Fruit fly (Drosophila melanogaster) whole organism, pupa: ENCODE results near the gene CG12730.

Experiments
- CG10348 ChIP-seq: fragments of 200-800 bp; sonication (Bioruptor generic); IDR thresholded peaks from 2 replicates; pipeline ENCODE4 v1.3.6; 2022; ENCODE audit warnings: missing biosample characterization, missing genetic modification characterization
- CG12605 ChIP-seq: fragments of 200-800 bp; sonication (Bioruptor generic); IDR thresholded peaks from 2 replicates; pipeline ENCODE4 v1.3.6; 2022; ENCODE audit warnings: missing biosample characterization, missing genetic modification characterization
- CG13204 ChIP-seq: fragments of 200-800 bp; sonication (Bioruptor generic); optimal IDR thresholded peaks from 2 replicates; lab custom pipeline; 2018; ENCODE audit warnings: missing biosample characterization, mild to moderate bottlenecking, missing genetic modification characterization, moderate library complexity
- CG14655 ChIP-seq: fragments of 200-800 bp; sonication (Bioruptor generic); optimal IDR thresholded peaks from 3 replicates; lab custom pipeline; 2017; ENCODE audit warnings: mild to moderate bottlenecking, missing biosample characterization, missing genetic modification reagents, missing genetic modification characterization
- CG15710 ChIP-seq: fragments of 200-800 bp; sonication (Bioruptor generic); optimal IDR thresholded peaks from 2 replicates; lab custom pipeline; 2018; ENCODE audit warnings: missing biosample characterization, mild to moderate bottlenecking, missing genetic modification characterization, moderate library complexity
- CG17806 ChIP-seq: fragments of 200-800 bp; sonication (Bioruptor generic); optimal IDR thresholded peaks from 2 replicates; lab custom pipeline; 2018; ENCODE audit warnings: missing biosample characterization, mild to moderate bottlenecking, missing genetic modification characterization, moderate library complexity
- CG32121 ChIP-seq: fragments of 200-800 bp; sonication (Bioruptor generic); IDR thresholded peaks from 2 replicates; pipeline ENCODE4 v1.3.6; 2022; ENCODE audit warnings: missing biosample characterization, missing genetic modification characterization
- CG34367 ChIP-seq: fragments of 200-800 bp; sonication (Bioruptor generic); optimal IDR thresholded peaks from 2 replicates; lab custom pipeline; 2018; ENCODE audit warnings: missing biosample characterization, mild to moderate bottlenecking, missing genetic modification characterization
- CG4496 ChIP-seq: fragments of 200-800 bp; sonication (Bioruptor generic); IDR thresholded peaks from 3 replicates; pipeline ENCODE4 v1.3.6; 2022; ENCODE audit warnings: missing biosample characterization, missing genetic modification characterization
- CG8159 ChIP-seq: fragments of 200-800 bp; sonication (Bioruptor generic); optimal IDR thresholded peaks from 3 replicates; lab custom pipeline; 2018; ENCODE audit warnings: missing biosample characterization, mild to moderate bottlenecking, missing genetic modification characterization, moderate library complexity
- CG8301 ChIP-seq: fragments of 200-800 bp; sonication (Bioruptor generic); optimal IDR thresholded peaks from 2 replicates; lab custom pipeline; 2018; ENCODE audit warnings: missing biosample characterization, mild to moderate bottlenecking, missing genetic modification characterization
- CG9948 ChIP-seq: fragments of 200-800 bp; sonication (Bioruptor generic); optimal IDR thresholded peaks from 2 replicates; lab custom pipeline; 2018; ENCODE audit warnings: missing biosample characterization, mild to moderate bottlenecking, missing genetic modification characterization, moderate library complexity
- D1 ChIP-seq: fragments of 200-800 bp; sonication (Bioruptor generic); optimal IDR thresholded peaks from 2 replicates; lab custom pipeline; 2018; ENCODE audit warnings: missing biosample characterization, mild to moderate bottlenecking, missing genetic modification characterization, moderate library complexity
- EcR ChIP-seq: fragments of 200-800 bp; sonication (Bioruptor generic); optimal IDR thresholded peaks from 3 replicates; lab custom pipeline; 2019; ENCODE audit warnings: missing biosample characterization, missing genetic modification characterization, mild to moderate bottlenecking, moderate library complexity, missing genetic modification reagents
- Ets98B ChIP-seq: fragments of 200-800 bp; sonication (Bioruptor generic); IDR thresholded peaks from 2 replicates; pipeline ENCODE4 v1.3.6; 2022; ENCODE audit warnings: missing biosample characterization, missing genetic modification characterization
- Pif1A ChIP-seq: fragments of 200-800 bp; sonication (Bioruptor generic); optimal IDR thresholded peaks from 3 replicates; lab custom pipeline; 2016; ENCODE audit warnings: missing biosample characterization, missing genetic modification characterization
- Pif1B ChIP-seq: fragments of 200-800 bp; sonication (Bioruptor generic); optimal IDR thresholded peaks from 3 replicates; lab custom pipeline; 2016; ENCODE audit warnings: missing biosample characterization, missing genetic modification characterization
- Snoo ChIP-seq: fragments of 200-800 bp; sonication (Bioruptor generic); optimal IDR thresholded peaks from 3 replicates; lab custom pipeline; 2017; ENCODE audit warnings: missing biosample characterization, mild to moderate bottlenecking, missing genetic modification characterization, inconsistent platforms
- fd96Ca ChIP-seq: fragments of 200-800 bp; sonication (Bioruptor generic); IDR thresholded peaks from 3 replicates; pipeline ENCODE4 v1.3.6; 2022; ENCODE audit warnings: missing biosample characterization, missing genetic modification characterization
- gl ChIP-seq: fragments of 200-800 bp; sonication (Bioruptor generic); optimal IDR thresholded peaks from 2 replicates; lab custom pipeline; 2018; ENCODE audit warnings: missing biosample characterization, mild to moderate bottlenecking, missing genetic modification characterization
- rn ChIP-seq: fragments of 200-800 bp; sonication (Bioruptor generic); IDR thresholded peaks from 2 replicates; pipeline ENCODE4 v1.3.6; 2022; ENCODE audit warnings: missing biosample characterization, missing genetic modification characterization

The CG12730 gene

dm6 chrX:5524240-5524881 lies 8.0 kb downstream of the CG12730 start:
- no peak for TF ChIP-seq CG34367 (tag; lab: Kevin White, UChicago)
- no peak for TF ChIP-seq CG17806 (tag; lab: Kevin White, UChicago)
- no peak for TF ChIP-seq D1 (tag; lab: Kevin White, UChicago)
- TF ChIP-seq fd96Ca, result no peak
- no peak for TF ChIP-seq CG15710 (tag; lab: Kevin White, UChicago)
- no peak for TF ChIP-seq Snoo (tag; lab: Kevin White, UChicago)
- no peak for TF ChIP-seq Pif1A (GFP tag; lab: Kevin White, UChicago)
- peak; percentile 26; the same call in 1 of the 2 replicates for TF ChIP-seq CG32121 (GFP tag; lab: Robert Waterston, UW)
- TF ChIP-seq CG10348 (GFP tag; lab: Robert Waterston, UW), result peak; percentile 37; the same call in 1 of the 2 replicates
- TF ChIP-seq CG12605 (GFP tag; lab: Robert Waterston, UW), result peak; percentile 36; the same call in 1 of the 2 replicates
- peak; percentile 43; the same call in 1 of the 2 replicates for TF ChIP-seq Ets98B (GFP tag; lab: Robert Waterston, UW)
- peak; percentile 32 for TF ChIP-seq EcR

DNA sequence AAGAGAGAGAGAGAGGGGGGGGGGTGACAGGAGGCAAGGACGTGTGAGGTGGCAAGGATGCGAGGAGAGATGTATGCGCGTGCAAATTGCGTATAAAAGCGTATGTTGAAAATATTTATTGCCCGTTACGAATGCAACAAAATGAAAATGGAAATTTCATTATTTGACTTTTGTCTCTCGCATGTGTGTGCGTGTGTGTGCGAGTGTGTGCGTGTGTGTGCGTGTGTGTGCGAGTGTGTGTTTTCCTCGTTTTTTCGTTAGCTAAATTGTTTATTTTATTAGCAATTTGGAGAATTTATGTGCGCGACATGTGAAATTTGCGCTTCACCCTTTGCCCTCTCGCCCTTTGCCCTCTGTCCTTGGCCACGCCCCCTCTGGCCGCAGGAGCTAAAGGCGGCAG lies 36.4 kb downstream of the CG12730 start:
- no peak for TF ChIP-seq Snoo (tag; lab: Kevin White, UChicago)
- TF ChIP-seq CG4496 (GFP tag; lab: Robert Waterston, UW), result no peak
- TF ChIP-seq CG9948, result no peak
- TF ChIP-seq CG34367 (tag; lab: Kevin White, UChicago), result no peak
- no peak for TF ChIP-seq Pif1B (GFP tag; lab: Kevin White, UChicago)
- TF ChIP-seq CG15710 (tag; lab: Kevin White, UChicago), result no peak
- TF ChIP-seq CG8159 (tag; lab: Kevin White, UChicago), result no peak
- no peak for TF ChIP-seq fd96Ca
- TF ChIP-seq rn (GFP tag; lab: Robert Waterston, UW), result no peak
- TF ChIP-seq CG32121 (GFP tag; lab: Robert Waterston, UW), result no peak

DNA sequence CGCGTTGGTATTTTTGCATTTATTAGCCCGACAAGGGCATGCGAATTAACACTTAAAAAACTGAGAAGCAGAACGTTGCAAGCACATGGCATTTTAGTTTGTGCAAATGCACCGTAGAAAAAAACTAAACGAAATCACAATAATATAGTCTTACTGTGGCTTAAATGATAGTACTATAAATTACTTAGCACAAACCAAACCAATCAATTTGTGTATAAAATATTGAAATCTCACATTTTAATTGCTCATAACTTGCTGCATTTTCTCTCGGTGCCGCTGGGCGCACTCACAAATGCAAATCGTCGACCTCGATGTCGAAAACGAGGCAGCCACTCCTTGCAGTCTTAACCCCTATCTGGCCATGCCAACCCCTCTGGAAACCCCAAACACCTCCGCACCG lies 37.3 kb downstream of the CG12730 start:
- TF ChIP-seq CG34367 (tag; lab: Kevin White, UChicago) (no peak), Pif1A (GFP tag; lab: Kevin White, UChicago) (no peak), CG12605 (GFP tag; lab: Robert Waterston, UW) (no peak), Snoo (tag; lab: Kevin White, UChicago) (no peak), CG15710 (tag; lab: Kevin White, UChicago) (peak; percentile 35), CG14655 (no peak), CG13204 (GFP tag; lab: Kevin White, UChicago) (no peak), Pif1B (GFP tag; lab: Kevin White, UChicago) (no peak), CG8159 (tag; lab: Kevin White, UChicago) (peak; percentile 48), CG10348 (GFP tag; lab: Robert Waterston, UW) (no peak), CG9948 (peak; percentile 3), CG32121 (GFP tag; lab: Robert Waterston, UW) (no peak), fd96Ca (0 out of 3 replicates have a peak, but pooled peaks have one; percentile 12), EcR (no peak), Ets98B (GFP tag; lab: Robert Waterston, UW) (no peak), rn (GFP tag; lab: Robert Waterston, UW) (no peak), CG4496 (GFP tag; lab: Robert Waterston, UW) (no peak), CG17806 (tag; lab: Kevin White, UChicago) (peak; percentile 30), gl (tag; lab: Kevin White, UChicago) (no peak), CG8301 (tag; lab: Kevin White, UChicago) (no peak), D1 (tag; lab: Kevin White, UChicago) (no peak)

DNA sequence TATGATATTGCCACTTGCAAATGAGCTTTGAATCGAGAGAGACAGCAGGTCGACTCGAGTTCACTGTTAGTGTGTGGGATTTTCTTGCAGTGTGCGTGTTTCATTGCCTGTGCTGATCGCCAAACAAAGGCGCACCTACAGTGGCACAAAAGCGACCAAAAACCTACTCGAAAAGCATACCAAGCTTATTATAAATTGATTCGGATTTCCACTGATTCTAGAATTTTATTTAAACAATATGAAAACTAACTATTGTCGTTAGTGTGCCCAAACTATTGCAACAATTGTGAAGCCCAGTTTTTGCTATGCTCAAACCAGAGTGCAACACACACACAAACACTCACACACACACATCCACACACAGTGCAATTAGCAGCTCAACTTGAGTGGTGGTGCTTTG lies 42.1 kb downstream of the CG12730 start:
- TF ChIP-seq CG4496 (GFP tag; lab: Robert Waterston, UW) (peak; percentile 62), CG8159 (tag; lab: Kevin White, UChicago) (peak; percentile 29), CG34367 (tag; lab: Kevin White, UChicago) (no peak)

- TF ChIP-seq Ets98B (GFP tag; lab: Robert Waterston, UW), result no peak
- no peak for TF ChIP-seq CG14655
- no peak for TF ChIP-seq CG8159 (tag; lab: Kevin White, UChicago)
- TF ChIP-seq D1 (tag; lab: Kevin White, UChicago), result no peak
- TF ChIP-seq CG32121 (GFP tag; lab: Robert Waterston, UW), result no peak
- no peak for TF ChIP-seq Pif1A (GFP tag; lab: Kevin White, UChicago)
- TF ChIP-seq CG17806 (tag; lab: Kevin White, UChicago), result no peak
- no peak for TF ChIP-seq CG15710 (tag; lab: Kevin White, UChicago)
- no peak for TF ChIP-seq rn (GFP tag; lab: Robert Waterston, UW)
- no peak for TF ChIP-seq CG13204 (GFP tag; lab: Kevin White, UChicago)
- no peak for TF ChIP-seq CG12605 (GFP tag; lab: Robert Waterston, UW)
- no peak for TF ChIP-seq CG9948
- no peak for TF ChIP-seq Pif1B (GFP tag; lab: Kevin White, UChicago)
- no peak for TF ChIP-seq Snoo (tag; lab: Kevin White, UChicago)
- TF ChIP-seq EcR, result no peak
- no peak for TF ChIP-seq CG34367 (tag; lab: Kevin White, UChicago)
- TF ChIP-seq CG8301 (tag; lab: Kevin White, UChicago), result no peak
- TF ChIP-seq, all 21 proteins: peak for 0
Measured at dm6 chrX:5559363-5559762, 43.0 kb downstream of the CG12730 start.

DNA sequence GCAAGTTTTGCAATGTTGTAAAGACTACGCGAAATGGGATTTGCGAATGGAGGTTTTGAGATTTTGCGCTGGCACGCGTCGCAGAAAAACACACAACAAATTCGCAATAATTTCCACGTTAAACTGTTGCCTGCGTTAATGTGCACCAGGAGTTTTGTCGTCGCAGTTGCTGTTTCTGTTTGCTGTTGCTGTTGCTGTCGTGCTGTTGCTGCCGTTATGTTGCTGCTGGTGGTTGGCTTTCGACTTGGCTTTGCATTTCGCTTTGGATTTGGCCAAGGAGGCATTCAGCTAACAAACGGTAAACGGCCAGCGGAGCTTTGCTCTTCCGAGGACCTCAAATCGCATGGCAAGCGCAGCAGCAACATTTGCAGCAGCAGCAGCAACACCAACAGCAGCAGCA lies 43.7 kb downstream of the CG12730 start, which contains the start of gene Vsx2:
Gene Vsx2, minus strand, starts transcription at position 101 of the 400 bp plus-strand sequence.
- TF ChIP-seq CG4496 (GFP tag; lab: Robert Waterston, UW), result no peak
- no peak for TF ChIP-seq Pif1A (GFP tag; lab: Kevin White, UChicago)
- no peak for TF ChIP-seq CG10348 (GFP tag; lab: Robert Waterston, UW)
- no peak for TF ChIP-seq CG9948
- no peak for TF ChIP-seq CG17806 (tag; lab: Kevin White, UChicago)
- no peak for TF ChIP-seq rn (GFP tag; lab: Robert Waterston, UW)
- TF ChIP-seq CG34367 (tag; lab: Kevin White, UChicago), result no peak
- no peak for TF ChIP-seq CG32121 (GFP tag; lab: Robert Waterston, UW)
- TF ChIP-seq CG14655, result no peak
